Worm (Caenorhabditis elegans) whole organism, L2 larva: ENCODE data around the gene fli-1.

Experiments
- F13H6.1 ChIP-seq: sonication (generic microtip); optimal IDR thresholded peaks from 2 replicates; lab custom pipeline; 2016; ENCODE audit warnings: missing genetic modification characterization, missing compliant biosample characterization
- ZK546.5 ChIP-seq: sonication (generic microtip); optimal IDR thresholded peaks from 2 replicates; lab custom pipeline; 2017; ENCODE audit warnings: missing biosample characterization, missing genetic modification characterization
- ama-1 ChIP-seq: fragments of 150-350 bp; optimal IDR thresholded peaks from 2 replicates; lab custom pipeline; 2018; ENCODE audit warnings: inconsistent platforms
- blmp-1 ChIP-seq: sonication (generic microtip); optimal IDR thresholded peaks from 2 replicates; lab custom pipeline; 2017; ENCODE audit warnings: missing genetic modification characterization, mild to moderate bottlenecking, missing compliant biosample characterization, antibody characterized with exemption, moderate library complexity; ENCODE audit not compliant: insufficient read depth
- ceh-16 ChIP-seq: fragments of 150-350 bp; optimal IDR thresholded peaks from 2 replicates; lab custom pipeline; 2014; ENCODE audit warnings: missing biosample characterization, missing genetic modification characterization
- ceh-82 ChIP-seq: fragments of 150-350 bp; optimal IDR thresholded peaks from 2 replicates; lab custom pipeline; 2014; ENCODE audit warnings: missing biosample characterization, missing genetic modification characterization
- crh-2 ChIP-seq: sonication (generic microtip); optimal IDR thresholded peaks from 2 replicates; lab custom pipeline; 2017; ENCODE audit warnings: missing biosample characterization, missing genetic modification characterization
- dmd-4 ChIP-seq: sonication (generic microtip); optimal IDR thresholded peaks from 2 replicates; lab custom pipeline; 2017; ENCODE audit warnings: missing biosample characterization, missing genetic modification characterization
- egl-27 ChIP-seq: sonication (generic microtip); optimal IDR thresholded peaks from 3 replicates; lab custom pipeline; 2017; ENCODE audit warnings: missing biosample characterization, missing genetic modification reagents, missing genetic modification characterization
- elt-3 ChIP-seq: sonication (generic microtip); optimal IDR thresholded peaks from 2 replicates; lab custom pipeline; 2017; ENCODE audit warnings: missing biosample characterization, missing genetic modification characterization
- fos-1 ChIP-seq: fragments of 150-350 bp; optimal IDR thresholded peaks from 2 replicates; lab custom pipeline; 2014; ENCODE audit warnings: missing biosample characterization, missing genetic modification characterization
- gmeb-1 ChIP-seq: fragments of 150-350 bp; optimal IDR thresholded peaks from 2 replicates; lab custom pipeline; 2014; ENCODE audit warnings: missing biosample characterization, missing genetic modification characterization
- lin-11 ChIP-seq: fragments of 150-350 bp; sonication (generic microtip); optimal IDR thresholded peaks from 2 replicates; lab custom pipeline; 2014; ENCODE audit warnings: missing biosample characterization, missing genetic modification characterization, inconsistent platforms, mixed read lengths
- lin-13 ChIP-seq: fragments of 150-350 bp; optimal IDR thresholded peaks from 2 replicates; lab custom pipeline; 2014; ENCODE audit warnings: missing biosample characterization, missing genetic modification reagents, missing genetic modification characterization
- lin-39 ChIP-seq: fragments of 150-350 bp; optimal IDR thresholded peaks from 2 replicates; lab custom pipeline; 2014; ENCODE audit warnings: missing biosample characterization, missing genetic modification reagents, missing genetic modification characterization
- lsy-2 ChIP-seq, 2 experiments: fragments of 150-350 bp in 1 of 2; sonication (generic microtip) in 1 of 2; optimal IDR thresholded peaks; 2 replicates each; lab custom pipeline; 2014 to 2017; ENCODE audit warnings: missing biosample characterization in 2 of 2, missing genetic modification characterization in 2 of 2
- mab-5 ChIP-seq: fragments of 150-350 bp; optimal IDR thresholded peaks from 2 replicates; lab custom pipeline; 2014; ENCODE audit warnings: missing biosample characterization, missing genetic modification characterization
- mbf-1 ChIP-seq: sonication (generic microtip); optimal IDR thresholded peaks from 2 replicates; lab custom pipeline; 2017; ENCODE audit warnings: missing biosample characterization, missing genetic modification characterization
- mdl-1 ChIP-seq, 2 experiments: fragments of 150-350 bp in 1 of 2; sonication (generic microtip) in 1 of 2; optimal IDR thresholded peaks; 2 replicates each; lab custom pipeline; 2017; ENCODE audit warnings: missing biosample characterization in 2 of 2, missing genetic modification characterization in 2 of 2
- nhr-10 ChIP-seq: sonication (generic microtip); optimal IDR thresholded peaks from 2 replicates; lab custom pipeline; 2017; ENCODE audit warnings: missing biosample characterization, missing genetic modification characterization
- nhr-11 ChIP-seq: fragments of 150-350 bp; optimal IDR thresholded peaks from 2 replicates; lab custom pipeline; 2014; ENCODE audit warnings: missing biosample characterization, missing genetic modification characterization
- nhr-12 ChIP-seq: fragments of 150-350 bp; optimal IDR thresholded peaks from 2 replicates; lab custom pipeline; 2014; ENCODE audit warnings: missing biosample characterization, missing genetic modification characterization
- nhr-129 ChIP-seq: fragments of 150-350 bp; optimal IDR thresholded peaks from 2 replicates; lab custom pipeline; 2014; ENCODE audit warnings: missing biosample characterization, missing genetic modification characterization
- nhr-21 ChIP-seq: fragments of 150-350 bp; optimal IDR thresholded peaks from 2 replicates; lab custom pipeline; 2014; ENCODE audit warnings: missing biosample characterization, missing genetic modification characterization
- nhr-23 ChIP-seq: fragments of 150-350 bp; optimal IDR thresholded peaks from 2 replicates; lab custom pipeline; 2014; ENCODE audit warnings: missing biosample characterization, missing genetic modification reagents, missing genetic modification characterization
- nhr-237 ChIP-seq: fragments of 150-350 bp; optimal IDR thresholded peaks from 2 replicates; lab custom pipeline; 2014; ENCODE audit warnings: missing biosample characterization, missing genetic modification characterization
- nhr-25 ChIP-seq: fragments of 150-350 bp; sonication (generic microtip); optimal IDR thresholded peaks from 3 replicates; lab custom pipeline; 2014; ENCODE audit warnings: missing biosample characterization, missing genetic modification characterization
- nhr-6 ChIP-seq: fragments of 150-350 bp; optimal IDR thresholded peaks from 2 replicates; lab custom pipeline; 2014; ENCODE audit warnings: missing biosample characterization, missing genetic modification characterization
- nhr-77 ChIP-seq: fragments of 150-350 bp; optimal IDR thresholded peaks from 2 replicates; lab custom pipeline; 2014; ENCODE audit warnings: missing biosample characterization, missing genetic modification characterization
- peb-1 ChIP-seq: fragments of 150-350 bp; optimal IDR thresholded peaks from 2 replicates; lab custom pipeline; 2014; ENCODE audit warnings: missing biosample characterization, missing genetic modification characterization
- sem-4 ChIP-seq: fragments of 150-350 bp; optimal IDR thresholded peaks from 2 replicates; lab custom pipeline; 2014; ENCODE audit warnings: missing biosample characterization, missing genetic modification reagents, missing genetic modification characterization
- skn-1 ChIP-seq: sonication (generic microtip); optimal IDR thresholded peaks from 2 replicates; lab custom pipeline; 2017; ENCODE audit warnings: missing biosample characterization, missing genetic modification characterization
- sma-3 ChIP-seq: sonication (generic microtip); optimal IDR thresholded peaks from 2 replicates; lab custom pipeline; 2016; ENCODE audit warnings: missing genetic modification reagents, missing genetic modification characterization, missing compliant biosample characterization
- sma-9 ChIP-seq, 2 experiments: fragments of 150-350 bp in 1 of 2; sonication (generic microtip) in 1 of 2; optimal IDR thresholded peaks; 2 replicates each; lab custom pipeline; 2014 to 2016; ENCODE audit warnings: missing genetic modification characterization in 2 of 2, mild to moderate bottlenecking in 1 of 2, missing biosample characterization in 1 of 2, missing compliant biosample characterization in 1 of 2, missing genetic modification reagents in 1 of 2, moderate library complexity in 1 of 2
- unc-39 ChIP-seq: fragments of 150-350 bp; optimal IDR thresholded peaks from 2 replicates; lab custom pipeline; 2014; ENCODE audit warnings: missing biosample characterization, missing genetic modification characterization
- unc-55 ChIP-seq: fragments of 150-350 bp; sonication (generic microtip); optimal IDR thresholded peaks from 3 replicates; lab custom pipeline; 2014; ENCODE audit warnings: missing biosample characterization, missing genetic modification reagents, missing genetic modification characterization
- unc-62 ChIP-seq: fragments of 150-350 bp; optimal IDR thresholded peaks from 2 replicates; lab custom pipeline; 2014; ENCODE audit warnings: missing biosample characterization, missing genetic modification reagents, missing genetic modification characterization
- zag-1 ChIP-seq: fragments of 150-350 bp; optimal IDR thresholded peaks from 2 replicates; lab custom pipeline; 2014; ENCODE audit warnings: missing biosample characterization, missing genetic modification characterization
- ztf-4 ChIP-seq: fragments of 150-350 bp; optimal IDR thresholded peaks from 2 replicates; lab custom pipeline; 2014; ENCODE audit warnings: missing biosample characterization, missing genetic modification characterization

fli-1 gene

ce11 chrIII:8731973-8732372, 48.4 kb upstream of the fli-1 start:
- TF ChIP-seq lsy-2 (tag; optimal IDR thresholded peaks at IDR 0.05; lab: Kevin White, UChicago) (peak in 1 of 2 experiments; percentile 18), mab-5 (tag; lab: Kevin White, UChicago) (no peak), sem-4 (tag; lab: Kevin White, UChicago) (no peak), blmp-1 (peak; percentile 28), egl-27 (tag; lab: Kevin White, UChicago) (no peak), sma-9 (GFP tag; optimal IDR thresholded peaks at IDR 0.05; lab: Kevin White, UChicago) (peak; percentile 73), sma-9 (tag; optimal IDR thresholded peaks at IDR 0.05; lab: Kevin White, UChicago) (no peak), mdl-1 (tag; optimal IDR thresholded peaks at IDR 0.05; lab: Kevin White, UChicago) (peak in 1 of 2 experiments; percentile 33), ztf-4 (tag; lab: Kevin White, UChicago) (peak; percentile 54), F13H6.1 (tag; lab: Kevin White, UChicago) (peak; percentile 2), nhr-25 (tag; lab: Kevin White, UChicago) (peak; percentile 25)
- TF ChIP-seq, all 48 proteins: peak for 7

DNA sequence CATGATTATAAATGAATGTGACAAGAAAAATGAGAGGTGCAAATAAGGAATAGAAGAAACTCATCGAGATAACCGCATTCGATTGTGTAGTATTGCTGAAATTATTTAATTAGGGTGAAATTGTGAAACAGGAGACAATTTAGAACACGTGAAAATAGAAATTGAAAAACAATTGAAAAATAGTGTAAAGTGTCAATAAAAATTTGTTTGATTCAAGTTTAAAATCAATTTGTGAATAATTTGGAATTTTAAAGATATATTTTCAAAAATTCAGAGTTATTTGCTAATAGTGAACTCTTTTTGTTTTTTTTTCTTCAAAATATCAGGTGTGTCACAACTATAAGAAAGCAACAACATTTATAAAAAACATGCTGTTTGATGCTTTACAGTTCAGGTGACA, 47.8 kb upstream of the fli-1 start, which contains the start of gene ZK370.4:
ZK370.4 (minus strand) TSS at position 101 of the 400 bp plus-strand sequence.
- TF ChIP-seq nhr-10: no peak
- no peak for TF ChIP-seq nhr-21 (tag; lab: Kevin White, UChicago)
- no peak for TF ChIP-seq mbf-1 (tag; lab: Kevin White, UChicago)
- TF ChIP-seq lin-11 (tag; lab: Kevin White, UChicago): no peak
- TF ChIP-seq ama-1 (lab: Kevin White, UChicago): no peak
- TF ChIP-seq nhr-12: no peak
- no peak for TF ChIP-seq nhr-77 (tag; lab: Kevin White, UChicago)
- TF ChIP-seq zag-1 (tag; lab: Kevin White, UChicago): no peak
- TF ChIP-seq unc-55: no peak
- TF ChIP-seq fos-1 (tag; lab: Kevin White, UChicago): no peak
- no peak for TF ChIP-seq egl-27 (tag; lab: Kevin White, UChicago)
- no peak for TF ChIP-seq sma-9 (GFP tag; optimal IDR thresholded peaks at IDR 0.05; lab: Kevin White, UChicago)
- no peak for TF ChIP-seq sma-9 (tag; optimal IDR thresholded peaks at IDR 0.05; lab: Kevin White, UChicago)
- TF ChIP-seq lsy-2 (tag; optimal IDR thresholded peaks at IDR 0.05; lab: Kevin White, UChicago): no peak

DNA sequence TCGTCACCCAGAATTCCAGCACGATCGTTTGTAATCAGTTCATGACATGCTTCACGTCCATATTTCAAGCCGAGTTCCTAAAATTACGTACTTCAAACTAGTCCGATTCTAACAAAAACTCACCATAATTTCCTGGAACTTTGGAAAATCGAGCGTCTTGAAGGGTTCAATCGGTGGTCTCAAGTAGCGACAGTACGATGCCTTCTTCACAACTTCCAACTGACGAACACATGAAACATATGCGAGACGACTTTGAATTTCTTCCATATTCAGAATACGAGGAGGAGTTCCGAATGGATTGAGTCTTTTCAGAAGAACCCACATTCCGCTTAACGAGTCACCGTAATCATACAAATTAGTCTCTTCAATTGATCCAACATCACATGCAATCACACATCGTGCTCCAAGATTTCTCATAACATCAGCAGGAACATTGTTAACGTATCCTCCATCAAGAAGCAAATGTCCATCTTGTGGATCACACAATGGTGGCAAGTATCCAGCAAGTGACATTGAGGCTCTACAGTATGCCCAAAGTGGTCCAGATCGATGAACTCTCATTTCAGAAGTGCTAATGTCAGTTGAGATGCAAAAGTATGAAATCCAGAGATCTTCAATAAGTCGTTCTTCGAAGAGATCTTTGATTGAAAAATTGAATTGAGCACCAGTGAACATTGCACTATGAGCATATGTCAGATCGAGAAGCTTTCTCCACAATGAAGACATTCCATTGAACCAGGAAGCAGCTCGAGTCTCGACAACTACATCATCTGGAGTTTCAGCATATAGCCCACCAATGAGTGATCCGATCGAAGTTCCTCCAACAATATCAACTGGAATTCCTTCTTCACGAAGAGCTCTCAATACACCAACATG, 42.7 kb upstream of the fli-1 start:
- TF ChIP-seq skn-1 (tag; lab: Kevin White, UChicago): no peak
- no peak for TF ChIP-seq ZK546.5 (tag; lab: Kevin White, UChicago)
- TF ChIP-seq nhr-237 (tag; lab: Kevin White, UChicago): no peak
- TF ChIP-seq lin-39 (tag; lab: Kevin White, UChicago): no peak
- no peak for TF ChIP-seq ceh-16
- TF ChIP-seq nhr-11 (tag; lab: Kevin White, UChicago): no peak
- no peak for TF ChIP-seq unc-62 (GFP tag; lab: Kevin White, UChicago)
- no peak for TF ChIP-seq ceh-82 (tag; lab: Kevin White, UChicago)
- no peak for TF ChIP-seq nhr-6 (tag; lab: Kevin White, UChicago)
- no peak for TF ChIP-seq blmp-1
- no peak for TF ChIP-seq crh-2 (tag; lab: Kevin White, UChicago)
- no peak for TF ChIP-seq lin-13 (GFP tag; lab: Kevin White, UChicago)
- no peak for TF ChIP-seq fos-1 (tag; lab: Kevin White, UChicago)
- TF ChIP-seq peb-1 (tag; lab: Kevin White, UChicago): no peak
- no peak for TF ChIP-seq nhr-12
- no peak for TF ChIP-seq F13H6.1 (tag; lab: Kevin White, UChicago)
- TF ChIP-seq lsy-2 (tag; optimal IDR thresholded peaks at IDR 0.05; lab: Kevin White, UChicago): no peak
- no peak for TF ChIP-seq nhr-129 (tag; lab: Kevin White, UChicago)
- TF ChIP-seq, all 48 proteins: peak for 0

DNA sequence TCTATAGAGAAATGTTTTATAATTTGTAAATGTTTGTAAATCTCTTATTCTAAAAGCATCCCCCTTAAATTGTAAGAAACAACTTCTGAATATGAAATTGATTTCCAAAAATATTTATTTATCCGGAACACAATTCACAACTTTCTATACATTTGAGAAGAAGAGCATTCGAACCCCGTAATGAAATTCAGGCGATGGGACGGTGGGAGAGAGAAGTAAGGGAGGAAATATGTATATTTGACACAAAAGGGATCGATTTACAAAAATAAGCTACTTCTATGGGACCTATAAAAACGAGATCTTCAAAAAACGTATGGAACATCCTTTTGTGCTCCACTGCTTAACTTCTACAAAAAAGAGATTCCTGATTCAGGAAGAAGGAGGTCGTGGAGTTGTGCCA, 41.7 kb upstream of the fli-1 start:
- TF ChIP-seq mab-5 (tag; lab: Kevin White, UChicago): no peak
- TF ChIP-seq sma-3 (GFP tag; lab: Kevin White, UChicago): no peak
- no peak for TF ChIP-seq nhr-23 (tag; lab: Kevin White, UChicago)
- TF ChIP-seq nhr-129 (tag; lab: Kevin White, UChicago): no peak
- TF ChIP-seq elt-3 (tag; lab: Kevin White, UChicago): no peak
- TF ChIP-seq unc-39 (tag; lab: Kevin White, UChicago): no peak
- TF ChIP-seq nhr-25 (tag; lab: Kevin White, UChicago): no peak
- TF ChIP-seq skn-1 (tag; lab: Kevin White, UChicago): no peak
- TF ChIP-seq nhr-237 (tag; lab: Kevin White, UChicago): no peak
- TF ChIP-seq nhr-6 (tag; lab: Kevin White, UChicago): no peak
- no peak for TF ChIP-seq mdl-1 (tag; optimal IDR thresholded peaks at IDR 0.05; lab: Kevin White, UChicago)
- no peak for TF ChIP-seq nhr-11 (tag; lab: Kevin White, UChicago)
- no peak for TF ChIP-seq gmeb-1 (tag; lab: Kevin White, UChicago)
- TF ChIP-seq egl-27 (tag; lab: Kevin White, UChicago): no peak
- no peak for TF ChIP-seq dmd-4
- no peak for TF ChIP-seq lin-13 (GFP tag; lab: Kevin White, UChicago)
- TF ChIP-seq, all 48 proteins: peak for 0
